Fruit fly (Drosophila melanogaster) whole organism, wandering third instar larva: Measurements from ENCODE around the gene CG17440.
A peak's percentile ranks its signal among the peaks of the same experiment; 100 is the strongest.

Experiments
- Hr78 ChIP-seq: fragments of >200 bp; optimal IDR thresholded peaks from 2 replicates; lab custom pipeline; 2017; ENCODE audit warnings: missing biosample characterization, missing genetic modification characterization
- Myc ChIP-seq: fragments of >200 bp; optimal IDR thresholded peaks from 2 replicates; lab custom pipeline; 2017
- Rel ChIP-seq, 2 experiments: fragments of 200-800 bp; sonication (Bioruptor generic) in 1 of 2; optimal IDR thresholded peaks; 2 replicates in 1 of 2; 3 replicates in 1 of 2; lab custom pipeline; 2016 to 2019; ENCODE audit warnings: mild to moderate bottlenecking in 2 of 2, missing biosample characterization in 2 of 2, missing genetic modification characterization in 2 of 2, moderate library complexity in 1 of 2
- Vsx2 ChIP-seq: fragments of 200-300, 225-300 bp; sonication (Bioruptor generic); optimal IDR thresholded peaks from 2 replicates; lab custom pipeline; 2018; ENCODE audit warnings: missing biosample characterization, missing genetic modification characterization; ENCODE audit not compliant: partially characterized antibody
- br ChIP-seq: fragments of 200-800 bp; sonication (Bioruptor generic); optimal IDR thresholded peaks from 2 replicates; lab custom pipeline; 2016; ENCODE audit warnings: missing biosample characterization, missing genetic modification characterization
- dl ChIP-seq, 2 experiments: fragments of 175-275, 200-275 bp in 1 of 2; fragments of 200-275 bp in 1 of 2; sonication (Bioruptor generic); optimal IDR thresholded peaks; lab custom pipeline; 2018; ENCODE audit warnings: mild to moderate bottlenecking in 2 of 2, missing biosample characterization in 2 of 2, missing genetic modification characterization in 2 of 2, moderate library complexity in 2 of 2; ENCODE audit not compliant: partially characterized antibody in 2 of 2, insufficient read depth in 1 of 2
- dsf ChIP-seq: sonication (Bioruptor generic); optimal IDR thresholded peaks from 2 replicates; lab custom pipeline; 2016; ENCODE audit warnings: missing biosample characterization, missing genetic modification characterization, borderline replicate concordance
- fru ChIP-seq: fragments of 200-800 bp; sonication (Bioruptor generic); optimal IDR thresholded peaks from 3 replicates; lab custom pipeline; 2016; ENCODE audit warnings: missing biosample characterization, mild to moderate bottlenecking, missing genetic modification characterization
- h ChIP-seq: fragments of 200-800 bp; sonication (Bioruptor generic); optimal IDR thresholded peaks from 3 replicates; lab custom pipeline; 2016; ENCODE audit warnings: missing biosample characterization, mild to moderate bottlenecking, missing genetic modification characterization
- jim ChIP-seq: fragments of 175-275, 200-325 bp; sonication (Bioruptor generic); optimal IDR thresholded peaks from 2 replicates; lab custom pipeline; 2016; ENCODE audit warnings: missing biosample characterization, mild to moderate bottlenecking, missing genetic modification characterization
- lola ChIP-seq: fragments of >200 bp; optimal IDR thresholded peaks from 2 replicates; lab custom pipeline; 2017; ENCODE audit warnings: missing biosample characterization, missing genetic modification characterization
- pan ChIP-seq: fragments of >200 bp; optimal IDR thresholded peaks from 2 replicates; lab custom pipeline; 2017
- psq ChIP-seq: fragments of 200-800 bp; sonication (Bioruptor generic); optimal IDR thresholded peaks from 3 replicates; lab custom pipeline; 2017; ENCODE audit warnings: missing biosample characterization, mild to moderate bottlenecking, missing genetic modification characterization, moderate library complexity
- woc ChIP-seq: sonication (Bioruptor generic); optimal IDR thresholded peaks from 2 replicates; lab custom pipeline; 2016; ENCODE audit warnings: missing biosample characterization, mild to moderate bottlenecking, missing genetic modification characterization

DNA sequence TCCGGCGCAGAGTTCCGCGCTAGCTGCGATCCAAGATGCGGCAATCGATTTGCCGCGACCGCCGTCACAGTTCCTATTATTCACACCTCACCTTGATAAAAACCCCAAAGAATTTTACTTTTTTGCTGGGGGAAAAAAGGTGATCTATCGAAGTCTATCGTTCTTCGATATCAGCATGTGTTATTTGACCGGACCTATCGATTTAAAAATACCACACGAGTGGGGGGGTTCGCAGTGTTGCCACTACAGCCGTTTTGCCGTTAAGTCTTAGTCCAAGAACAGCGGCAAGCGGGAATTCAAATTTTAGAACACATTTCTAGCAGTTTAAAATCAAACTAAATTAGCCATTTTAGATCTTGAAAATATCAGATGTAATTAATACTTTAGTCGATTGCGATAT lies 37.5 kb downstream of the CG17440 start, which contains the start of gene CG12121:
- TF ChIP-seq jim (GFP tag; lab: Kevin White, UChicago) (no peak), Hr78 (GFP tag; lab: Kevin White, UChicago) (no peak), h (no peak), psq (GFP tag; lab: Kevin White, UChicago) (no peak), dl (GFP tag; optimal IDR thresholded peaks at IDR 0.05; lab: Kevin White, UChicago; ENCODE audit: insufficient read depth in 1 of 2, partially characterized antibody in 2 of 2) (no peak), br (GFP tag; lab: Kevin White, UChicago) (no peak), Vsx2 (GFP tag; lab: Kevin White, UChicago) (peak; percentile 71), fru (GFP tag; lab: Kevin White, UChicago) (no peak), dsf (no peak), pan (lab: Kevin White, UChicago) (no peak), Myc (lab: Kevin White, UChicago) (no peak), Rel (GFP tag; optimal IDR thresholded peaks at IDR 0.05; lab: Kevin White, UChicago) (no peak), Rel (tag; optimal IDR thresholded peaks at IDR 0.05; lab: Kevin White, UChicago) (peak; percentile 94), lola (no peak), woc (GFP tag; lab: Kevin White, UChicago) (no peak)
